Fruit fly (Drosophila melanogaster) whole organism, embryonic: Measurements from ENCODE around the gene CG9130.
A peak's percentile ranks its signal among the peaks of the same experiment; 100 is the strongest.

Experiments used
- Adf1 ChIP-seq: fragments of 200-800 bp; sonication (Bioruptor generic); IDR thresholded peaks from 2 replicates; pipeline ENCODE4 v1.3.6; 2022; ENCODE audit warnings: missing biosample characterization, missing genetic modification characterization
- Atf6 ChIP-seq: fragments of 200-800 bp; sonication (Bioruptor generic); IDR thresholded peaks from 2 replicates; pipeline ENCODE4 v1.3.6; 2022; ENCODE audit warnings: missing biosample characterization, missing genetic modification characterization
- C15 ChIP-seq: fragments of 200-800 bp; sonication (Bioruptor generic); IDR thresholded peaks from 3 replicates; pipeline ENCODE4 v1.3.6; 2022; ENCODE audit warnings: missing biosample characterization, missing genetic modification characterization
- CG10147 ChIP-seq: fragments of 200-800 bp; sonication (Bioruptor generic); optimal IDR thresholded peaks from 2 replicates; lab custom pipeline; 2019; ENCODE audit warnings: missing biosample characterization, mild to moderate bottlenecking, missing genetic modification characterization, moderate library complexity
- CG10366 ChIP-seq: fragments of 200-800 bp; sonication (Bioruptor generic); IDR thresholded peaks from 2 replicates; pipeline ENCODE4 v1.3.6; 2022; ENCODE audit warnings: missing biosample characterization, missing genetic modification characterization
- CG11695 ChIP-seq: fragments of 200-800 bp; sonication (Bioruptor generic); IDR thresholded peaks from 3 replicates; pipeline ENCODE4 v1.3.6; 2022; ENCODE audit warnings: missing biosample characterization, missing genetic modification characterization
- CG1233 ChIP-seq: fragments of 200-800 bp; sonication (Bioruptor generic); optimal IDR thresholded peaks from 4 replicates; lab custom pipeline; 2018; ENCODE audit warnings: missing biosample characterization, mild to moderate bottlenecking, missing genetic modification characterization
- CG12659 ChIP-seq: fragments of 200-800 bp; sonication (Bioruptor generic); optimal IDR thresholded peaks from 3 replicates; lab custom pipeline; 2017; ENCODE audit warnings: mild to moderate bottlenecking, missing biosample characterization, missing genetic modification reagents, missing genetic modification characterization
- CG14014 ChIP-seq: fragments of 200-800 bp; sonication (Bioruptor generic); IDR thresholded peaks from 2 replicates; pipeline ENCODE4 v1.3.6; 2022; ENCODE audit warnings: missing biosample characterization, missing genetic modification characterization
- CG15269 ChIP-seq: fragments of 200-800 bp; sonication (Bioruptor generic); optimal IDR thresholded peaks from 2 replicates; lab custom pipeline; 2018; ENCODE audit warnings: missing biosample characterization, mild to moderate bottlenecking, missing genetic modification characterization, moderate library complexity
- CG15601 ChIP-seq: fragments of 200-800 bp; sonication (Bioruptor generic); optimal IDR thresholded peaks from 3 replicates; lab custom pipeline; 2019; ENCODE audit warnings: missing biosample characterization, mild to moderate bottlenecking, missing genetic modification characterization, moderate library complexity
- CG17385 ChIP-seq: fragments of 200-800 bp; sonication (Bioruptor generic); optimal IDR thresholded peaks from 3 replicates; lab custom pipeline; 2018; ENCODE audit warnings: missing biosample characterization, mild to moderate bottlenecking, missing genetic modification characterization
- CG2129 ChIP-seq: fragments of 200-800 bp; sonication (Bioruptor generic); IDR thresholded peaks from 2 replicates; pipeline ENCODE4 v1.3.6; 2022; ENCODE audit warnings: missing biosample characterization, missing genetic modification characterization; ENCODE audit not compliant: partially characterized antibody
- CG2678 ChIP-seq: fragments of 200-800 bp; sonication (Bioruptor generic); optimal IDR thresholded peaks from 3 replicates; lab custom pipeline; 2019; ENCODE audit warnings: missing biosample characterization, mild to moderate bottlenecking, missing genetic modification characterization, moderate library complexity
- CG32532 ChIP-seq: fragments of 200-800 bp; sonication (Bioruptor generic); IDR thresholded peaks from 2 replicates; pipeline ENCODE4 v1.3.6; 2022; ENCODE audit warnings: missing biosample characterization, missing genetic modification characterization
- CG3726 ChIP-seq: fragments of 200-800 bp; sonication (Bioruptor generic); IDR thresholded peaks from 3 replicates; pipeline ENCODE4, ENCODE4 v1.3.6; 2022; ENCODE audit warnings: missing biosample characterization, missing genetic modification characterization
- CG3847 ChIP-seq: fragments of 200-800 bp; sonication (Bioruptor generic); IDR thresholded peaks from 2 replicates; pipeline ENCODE4 v1.3.6; 2022; ENCODE audit warnings: missing biosample characterization, missing genetic modification characterization
- CG7839 ChIP-seq: fragments of 200-800 bp; sonication (Bioruptor generic); optimal IDR thresholded peaks from 3 replicates; lab custom pipeline; 2018; ENCODE audit warnings: missing biosample characterization, mild to moderate bottlenecking, missing genetic modification characterization, moderate library complexity
- CG7928 ChIP-seq: fragments of 200-800 bp; sonication (Bioruptor generic); optimal IDR thresholded peaks from 2 replicates; lab custom pipeline; 2017; ENCODE audit warnings: missing biosample characterization, mild to moderate bottlenecking, missing genetic modification characterization
- CG8924 ChIP-seq: fragments of 200-800 bp; optimal IDR thresholded peaks from 3 replicates; lab custom pipeline; 2019; ENCODE audit warnings: missing biosample characterization, mild to moderate bottlenecking, missing genetic modification characterization, moderate library complexity
- CTCF ChIP-seq: fragments of 200-800 bp; sonication (Bioruptor generic); optimal IDR thresholded peaks from 2 replicates; lab custom pipeline; 2017; ENCODE audit warnings: missing biosample characterization, mild to moderate bottlenecking, missing genetic modification characterization, moderate library complexity
- CoRest ChIP-seq: fragments of 200-800 bp; sonication (Bioruptor generic); optimal IDR thresholded peaks from 3 replicates; lab custom pipeline; 2018; ENCODE audit warnings: missing biosample characterization, mild to moderate bottlenecking, missing genetic modification characterization, moderate library complexity
- Dek ChIP-seq: fragments of 200-800 bp; sonication (Bioruptor generic); optimal IDR thresholded peaks from 3 replicates; lab custom pipeline; 2019; ENCODE audit warnings: missing biosample characterization, mild to moderate bottlenecking, missing genetic modification characterization, moderate library complexity
- Dref ChIP-seq: fragments of 200-800 bp; sonication (Bioruptor generic); IDR thresholded peaks from 2 replicates; pipeline ENCODE4 v1.3.6; 2022; ENCODE audit warnings: missing biosample characterization, missing genetic modification characterization
- E2f1 ChIP-seq: fragments of 200-800 bp; sonication (Bioruptor generic); IDR thresholded peaks from 2 replicates; pipeline ENCODE4 v1.3.6; 2022; ENCODE audit warnings: missing biosample characterization, missing genetic modification characterization
- E2f2 ChIP-seq: fragments of 200-800 bp; sonication (Bioruptor generic); IDR thresholded peaks from 2 replicates; pipeline ENCODE4 v1.3.6; 2022; ENCODE audit warnings: missing biosample characterization, missing genetic modification characterization
- Fer3 ChIP-seq: fragments of 200-800 bp; sonication (Bioruptor generic); optimal IDR thresholded peaks from 2 replicates; lab custom pipeline; 2018; ENCODE audit warnings: missing biosample characterization, mild to moderate bottlenecking, missing genetic modification characterization, moderate library complexity
- HmgD ChIP-seq: fragments of 200-800 bp; sonication (Bioruptor generic); optimal IDR thresholded peaks from 3 replicates; lab custom pipeline; 2016; ENCODE audit warnings: missing biosample characterization, missing genetic modification characterization
- Hmr ChIP-seq: fragments of 200-800 bp; sonication (Bioruptor generic); optimal IDR thresholded peaks from 3 replicates; lab custom pipeline; 2017; ENCODE audit warnings: mild to moderate bottlenecking, missing biosample characterization, missing genetic modification reagents, missing genetic modification characterization
- Jarid2 ChIP-seq: fragments of 200-800 bp; sonication (Bioruptor generic); optimal IDR thresholded peaks from 3 replicates; lab custom pipeline; 2017; ENCODE audit warnings: mild to moderate bottlenecking, missing biosample characterization, missing genetic modification reagents, missing genetic modification characterization
- Meics ChIP-seq: fragments of 200-800 bp; sonication (Bioruptor generic); optimal IDR thresholded peaks from 2 replicates; lab custom pipeline; 2017; ENCODE audit warnings: missing biosample characterization, mild to moderate bottlenecking, missing genetic modification characterization
- Sox100B ChIP-seq: fragments of 200-800 bp; sonication (Bioruptor generic); optimal IDR thresholded peaks from 3 replicates; lab custom pipeline; 2018; ENCODE audit warnings: missing biosample characterization, mild to moderate bottlenecking, missing genetic modification characterization
- Xrp1 ChIP-seq: fragments of 200-800 bp; sonication (Bioruptor generic); IDR thresholded peaks from 2 replicates; pipeline ENCODE4 v1.3.6; 2022; ENCODE audit warnings: missing biosample characterization, missing genetic modification characterization
- ab ChIP-seq: fragments of 200-800 bp; sonication (Bioruptor generic); optimal IDR thresholded peaks from 2 replicates; lab custom pipeline; 2016; ENCODE audit warnings: missing biosample characterization, missing genetic modification characterization
- cwo ChIP-seq: fragments of 200-800 bp; sonication (Bioruptor generic); optimal IDR thresholded peaks from 3 replicates; lab custom pipeline; 2017; ENCODE audit warnings: missing biosample characterization, missing genetic modification characterization, mild to moderate bottlenecking, moderate library complexity, missing genetic modification reagents
- dmrt99B ChIP-seq: fragments of 200-800 bp; sonication (Bioruptor generic); optimal IDR thresholded peaks from 2 replicates; lab custom pipeline; 2018; ENCODE audit warnings: missing biosample characterization, mild to moderate bottlenecking, missing genetic modification characterization, moderate library complexity
- dysf ChIP-seq: fragments of 200-800 bp; sonication (Bioruptor generic); IDR thresholded peaks from 3 replicates; pipeline ENCODE4 v1.3.6; 2022; ENCODE audit warnings: missing biosample characterization, missing genetic modification characterization
- emc ChIP-seq: fragments of 200-800 bp; sonication (Bioruptor generic); optimal IDR thresholded peaks from 2 replicates; lab custom pipeline; 2016; ENCODE audit warnings: missing biosample characterization, missing genetic modification characterization
- esg ChIP-seq: fragments of 200-800 bp; sonication (Bioruptor generic); conservative IDR thresholded peaks from 2 replicates; pipeline ENCODE4 v1.3.6; 2022; ENCODE audit warnings: missing biosample characterization, missing genetic modification characterization
- fd3F ChIP-seq: fragments of 200-800 bp; sonication (Bioruptor generic); optimal IDR thresholded peaks from 2 replicates; lab custom pipeline; 2018; ENCODE audit warnings: missing biosample characterization, mild to moderate bottlenecking, missing genetic modification characterization, moderate library complexity
- gcm2 ChIP-seq: fragments of 200-800 bp; sonication (Bioruptor generic); optimal IDR thresholded peaks from 2 replicates; lab custom pipeline; 2016; ENCODE audit warnings: missing biosample characterization, missing genetic modification characterization
- grau ChIP-seq: fragments of 200-800 bp; optimal IDR thresholded peaks from 3 replicates; lab custom pipeline; 2019; ENCODE audit warnings: missing biosample characterization, mild to moderate bottlenecking, missing genetic modification characterization, moderate library complexity
- kni ChIP-seq: fragments of 200-800 bp; sonication (Bioruptor generic); optimal IDR thresholded peaks from 3 replicates; lab custom pipeline; 2017; ENCODE audit warnings: mild to moderate bottlenecking, missing biosample characterization, missing genetic modification reagents, missing genetic modification characterization
- lmd ChIP-seq: fragments of 200-800 bp; sonication (Bioruptor generic); IDR thresholded peaks from 2 replicates; pipeline ENCODE4 v1.3.6; 2022; ENCODE audit warnings: missing biosample characterization, missing genetic modification characterization
- prd ChIP-seq, 3 experiments: fragments of >200 bp in 2 of 3; fragments of 200-800 bp in 1 of 3; sonication (Bioruptor generic) in 1 of 3; optimal IDR thresholded peaks in 2 of 3; IDR thresholded peaks in 1 of 3; 2 replicates in 2 of 3; 3 replicates in 1 of 3; pipeline versions ENCODE4 v1.3.6 to Lab custom; 2017 to 2022; ENCODE audit warnings: missing biosample characterization in 1 of 3, missing genetic modification characterization in 1 of 3
- sd ChIP-seq: fragments of 200-800 bp; sonication (Bioruptor generic); optimal IDR thresholded peaks from 3 replicates; lab custom pipeline; 2018; ENCODE audit warnings: missing biosample characterization, mild to moderate bottlenecking, missing genetic modification characterization, moderate library complexity
- slbo ChIP-seq: fragments of 200-800 bp; sonication (Bioruptor generic); IDR thresholded peaks from 2 replicates; pipeline ENCODE4 v1.3.6; 2022; ENCODE audit warnings: missing biosample characterization, missing genetic modification characterization
- sob ChIP-seq: fragments of 200-800 bp; sonication (Bioruptor generic); IDR thresholded peaks from 2 replicates; pipeline ENCODE4 v1.3.6; 2022; ENCODE audit warnings: missing biosample characterization, missing genetic modification characterization
- stc ChIP-seq: fragments of 200-800 bp; sonication (Bioruptor generic); IDR thresholded peaks from 2 replicates; pipeline ENCODE4 v1.3.6; 2022; ENCODE audit warnings: missing biosample characterization, missing genetic modification characterization
- tgo ChIP-seq: fragments of 200-800 bp; sonication (Bioruptor generic); IDR thresholded peaks from 3 replicates; pipeline ENCODE4 v1.3.6; 2022; ENCODE audit warnings: missing biosample characterization, missing genetic modification characterization
- wor ChIP-seq: fragments of 200-800 bp; sonication (Bioruptor generic); IDR thresholded peaks from 2 replicates; pipeline ENCODE4 v1.3.6; 2022; ENCODE audit warnings: missing biosample characterization, missing genetic modification characterization

The CG9130 gene

dm6 chr3L:1258547-1258946 lies 6.7 kb downstream of the CG9130 start:
- TF ChIP-seq CG32532 (GFP tag; lab: Robert Waterston, UW) (peak; percentile 51), CG7839 (tag; lab: Kevin White, UChicago) (peak; percentile 40), stc (GFP tag; lab: Robert Waterston, UW) (no peak), Hmr (GFP tag; lab: Kevin White, UChicago) (peak; percentile 8), cwo (peak; percentile 61), sob (GFP tag; lab: Robert Waterston, UW) (peak; percentile 49; the same call in 1 of the 2 replicates), Adf1 (peak; percentile 36; the same call in 1 of the 2 replicates), CG10366 (GFP tag; lab: Robert Waterston, UW) (peak; percentile 22; the same call in 1 of the 2 replicates), Xrp1 (GFP tag; lab: Robert Waterston, UW) (no peak), ab (GFP tag; lab: Kevin White, UChicago) (no peak), CG12659 (GFP tag; lab: Kevin White, UChicago) (peak; percentile 17), Meics (GFP tag; lab: Kevin White, UChicago) (peak; percentile 34), gcm2 (GFP tag; lab: Kevin White, UChicago) (no peak), Dek (tag; lab: Kevin White, UChicago) (peak; percentile 28), dmrt99B (peak; percentile 20), E2f2 (GFP tag; lab: Robert Waterston, UW) (no peak), slbo (GFP tag; lab: Robert Waterston, UW) (peak; percentile 70), CG11695 (GFP tag; lab: Robert Waterston, UW) (0 out of 3 replicates have a peak, but pooled peaks have one; percentile 50), CG10147 (GFP tag; lab: Kevin White, UChicago) (peak; percentile 8), kni (GFP tag; lab: Kevin White, UChicago) (no peak), CG15601 (tag; lab: Kevin White, UChicago) (no peak), CG2678 (tag; lab: Kevin White, UChicago) (peak; percentile 62), Sox100B (GFP tag; lab: Kevin White, UChicago) (no peak), prd (optimal IDR thresholded peaks at IDR 0.05; lab: Kevin White, UChicago) (no peak), prd (GFP tag; IDR thresholded peaks at IDR 0.05; lab: Robert Waterston, UW) (peak; percentile 29; the same call in 1 of the 3 replicates), wor (GFP tag; lab: Robert Waterston, UW) (no peak), CG15269 (tag; lab: Kevin White, UChicago) (peak; percentile 69), lmd (peak; percentile 27; the same call in 1 of the 2 replicates), sd (tag; lab: Kevin White, UChicago) (peak; percentile 18), HmgD (no peak), CG8924 (tag; lab: Kevin White, UChicago) (peak; percentile 27), E2f1 (GFP tag; lab: Robert Waterston, UW) (peak; percentile 35), grau (tag; lab: Kevin White, UChicago) (peak; percentile 58), esg (GFP tag; lab: Robert Waterston, UW) (peak; percentile 29), CTCF (GFP tag; lab: Kevin White, UChicago) (no peak), Dref (GFP tag; lab: Robert Waterston, UW) (no peak), CG2129 (GFP tag; lab: Robert Waterston, UW) (no peak), CG17385 (GFP tag; lab: Kevin White, UChicago) (peak; percentile 15), CG7928 (GFP tag; lab: Kevin White, UChicago) (no peak), emc (no peak), CG3847 (GFP tag; lab: Robert Waterston, UW) (peak; percentile 47), Atf6 (GFP tag; lab: Robert Waterston, UW) (peak; percentile 66; the same call in 1 of the 2 replicates), fd3F (GFP tag; lab: Kevin White, UChicago) (peak; percentile 43), C15 (no peak), CoRest (tag; lab: Kevin White, UChicago) (peak; percentile 40), dysf (GFP tag; lab: Robert Waterston, UW) (peak; percentile 62; the same call in 2 of the 3 replicates), tgo (peak; percentile 17; the same call in 2 of the 3 replicates), CG14014 (peak; percentile 62; the same call in 1 of the 2 replicates), Fer3 (peak; percentile 53), CG1233 (GFP tag; lab: Kevin White, UChicago) (peak; percentile 3), Jarid2 (GFP tag; lab: Kevin White, UChicago) (no peak), CG3726 (GFP tag; lab: Robert Waterston, UW) (no peak)
